Fruit fly (Drosophila melanogaster): Measurements from ENCODE around the gene CG46440.

DNA sequence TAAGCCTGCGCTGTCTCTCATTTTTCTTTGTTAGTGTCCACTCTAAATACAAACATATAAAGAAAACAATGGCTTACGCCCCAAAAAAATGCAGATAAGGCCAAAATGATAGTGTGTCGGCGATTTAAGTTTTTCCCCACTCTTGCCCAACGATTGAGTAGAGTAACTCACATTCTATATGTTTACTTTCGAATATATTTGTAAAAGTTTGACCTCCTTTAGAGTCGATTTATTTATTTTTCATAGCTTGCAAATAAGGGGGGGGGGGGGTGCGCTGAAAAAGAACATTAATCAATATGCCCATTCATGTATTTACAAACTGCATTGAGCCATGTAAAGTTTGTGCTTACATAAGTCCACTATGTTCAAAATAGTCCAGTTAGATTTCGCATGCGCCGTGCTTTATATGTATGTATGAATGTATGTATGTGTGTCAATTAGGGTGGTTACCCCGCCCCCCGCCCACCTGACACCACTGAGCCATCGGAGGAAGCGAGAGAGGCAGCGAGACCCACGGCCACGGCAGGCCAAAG, 36.2 kb upstream of the CG46440 start:
- TF ChIP-seq CG1620 (GFP tag; optimal IDR thresholded peaks at IDR 0.05) (no peak), kay (GFP tag; ENCODE audit: borderline replicate concordance) (no peak), pad (GFP tag; optimal IDR thresholded peaks at IDR 0.05) (no peak), Mnt (GFP tag; optimal IDR thresholded peaks at IDR 0.05) (no peak), CG12768 (GFP tag; optimal IDR thresholded peaks at IDR 0.05) (no peak), ovo (GFP tag; optimal IDR thresholded peaks at IDR 0.05) (no peak)
